Fruit fly (Drosophila melanogaster): ENCODE data around the gene Tgs1.
A peak's percentile ranks its signal among the peaks of the same experiment; 100 is the strongest.

The Tgs1 gene

dm6 chr3R:18244171-18245043 is 10.9 kb upstream of the Tgs1 start (continued):
- no peak for TF ChIP-seq CG14050 (GFP tag; IDR thresholded peaks at IDR 0.05)
- TF ChIP-seq hth (optimal IDR thresholded peaks at IDR 0.05), result no peak
- no peak for TF ChIP-seq repo (GFP tag; optimal IDR thresholded peaks at IDR 0.05)
- no peak for TF ChIP-seq CG4730 (GFP tag; IDR thresholded peaks at IDR 0.05)
- 0 out of 2 replicates have a peak, but pooled peaks have one; percentile 29 for TF ChIP-seq CG13287 (GFP tag; IDR thresholded peaks at IDR 0.05; ENCODE audit: partially characterized antibody)
- TF ChIP-seq Six4 (GFP tag; optimal IDR thresholded peaks at IDR 0.05), result no peak
- TF ChIP-seq Sry-β (GFP tag; optimal IDR thresholded peaks at IDR 0.05), result no peak
- peak in 1 of 2 experiments; percentile 59 for TF ChIP-seq Hr78 (GFP tag; optimal IDR thresholded peaks at IDR 0.05)
- TF ChIP-seq Nf-YC (tag; optimal IDR thresholded peaks at IDR 0.05), result peak; percentile 74
- no peak for TF ChIP-seq ATbp (GFP tag; optimal IDR thresholded peaks at IDR 0.05)
- no peak for TF ChIP-seq Jarid2 (GFP tag; optimal IDR thresholded peaks at IDR 0.05)
- peak; percentile 63 for TF ChIP-seq row (GFP tag; IDR thresholded peaks at IDR 0.05)
- TF ChIP-seq ranshi (GFP tag; IDR thresholded peaks at IDR 0.05), result no peak
- no peak for TF ChIP-seq CG18262 (tag; optimal IDR thresholded peaks at IDR 0.05)
- no peak for TF ChIP-seq CG33557 (GFP tag; optimal IDR thresholded peaks at IDR 0.05)
- TF ChIP-seq caup (GFP tag; optimal IDR thresholded peaks at IDR 0.05; ENCODE audit: severe bottlenecking), result no peak
- no peak for TF ChIP-seq CG6683 (GFP tag; optimal IDR thresholded peaks at IDR 0.05)
- no peak for TF ChIP-seq fd64A (GFP tag; optimal IDR thresholded peaks at IDR 0.05)
- TF ChIP-seq gem (tag; optimal IDR thresholded peaks at IDR 0.05), result no peak
- no peak for TF ChIP-seq ssp (GFP tag; IDR thresholded peaks at IDR 0.05)
- TF ChIP-seq crc (GFP tag; optimal IDR thresholded peaks at IDR 0.05), result no peak
- peak; percentile 28 for TF ChIP-seq exex (tag; optimal IDR thresholded peaks at IDR 0.05)
- TF ChIP-seq CG10366 (GFP tag; IDR thresholded peaks at IDR 0.05), result no peak
- TF ChIP-seq CG3163 (GFP tag; optimal IDR thresholded peaks at IDR 0.05), result peak; percentile 40
- no peak for TF ChIP-seq Rx (GFP tag; IDR thresholded peaks at IDR 0.05)
- TF ChIP-seq abd-A (tag; optimal IDR thresholded peaks at IDR 0.05), result peak; percentile 91
- no peak for TF ChIP-seq prd (optimal IDR thresholded peaks at IDR 0.05)
- TF ChIP-seq prd (GFP tag; IDR thresholded peaks at IDR 0.05), result no peak
- no peak for TF ChIP-seq Dip3 (GFP tag; optimal IDR thresholded peaks at IDR 0.05)
- peak; percentile 39 for TF ChIP-seq mirr (GFP tag; optimal IDR thresholded peaks at IDR 0.05)
- no peak for TF ChIP-seq Asciz (GFP tag; optimal IDR thresholded peaks at IDR 0.05)
- no peak for TF ChIP-seq grn (GFP tag; optimal IDR thresholded peaks at IDR 0.05)
- no peak for TF ChIP-seq MESR4 (GFP tag; optimal IDR thresholded peaks at IDR 0.05)
- TF ChIP-seq ham (GFP tag; IDR thresholded peaks at IDR 0.05), result no peak
- TF ChIP-seq sob (GFP tag; IDR thresholded peaks at IDR 0.05), result no peak
- TF ChIP-seq ap (GFP tag; IDR thresholded peaks at IDR 0.05), result no peak
- 0 out of 2 replicates have a peak, but pooled peaks have one; percentile 6 for TF ChIP-seq Scr (GFP tag; IDR thresholded peaks at IDR 0.05; ENCODE audit: partially characterized antibody)
- TF ChIP-seq odd (GFP tag; optimal IDR thresholded peaks at IDR 0.05), result no peak
- TF ChIP-seq fd102C (GFP tag; optimal IDR thresholded peaks at IDR 0.05), result no peak
- no peak for TF ChIP-seq sim (GFP tag; IDR thresholded peaks at IDR 0.05)
- TF ChIP-seq CG17568 (GFP tag; optimal IDR thresholded peaks at IDR 0.05), result no peak
- peak; percentile 3 for TF ChIP-seq YL-1 (GFP tag; optimal IDR thresholded peaks at IDR 0.05)
- no peak for TF ChIP-seq CG7963 (GFP tag; IDR thresholded peaks at IDR 0.05; ENCODE audit: partially characterized antibody)
- no peak for TF ChIP-seq CG5180 (GFP tag; optimal IDR thresholded peaks at IDR 0.05)
- peak; percentile 42 for TF ChIP-seq ttk (GFP tag; IDR thresholded peaks at IDR 0.05)
- TF ChIP-seq CG17361 (GFP tag; IDR thresholded peaks at IDR 0.05), result 0 out of 3 replicates have a peak, but pooled peaks have one; percentile 31
- no peak for TF ChIP-seq tna (GFP tag; IDR thresholded peaks at IDR 0.05; ENCODE audit: partially characterized antibody)
- no peak for TF ChIP-seq ci (GFP tag; IDR thresholded peaks at IDR 0.05)
- TF ChIP-seq B-H2 (GFP tag; optimal IDR thresholded peaks at IDR 0.05), result no peak
